Worm (Caenorhabditis elegans) whole organism, late embryonic: Measurements from ENCODE around the gene slc-25A21.

Experiments
- K02D7.2 ChIP-seq: sonication (generic microtip); optimal IDR thresholded peaks from 2 replicates; lab custom pipeline; 2017; ENCODE audit warnings: mild to moderate bottlenecking, missing genetic modification characterization, missing compliant biosample characterization
- K09A11.1 ChIP-seq: sonication (generic microtip); optimal IDR thresholded peaks from 2 replicates; lab custom pipeline; 2017; ENCODE audit warnings: antibody characterized with exemption, mild to moderate bottlenecking, missing genetic modification characterization, missing compliant biosample characterization; ENCODE audit not compliant: insufficient read depth
- ceh-2 ChIP-seq: sonication (generic microtip); optimal IDR thresholded peaks from 2 replicates; lab custom pipeline; 2016; ENCODE audit warnings: missing genotype, missing genetic modification characterization, missing compliant biosample characterization
- ceh-30 ChIP-seq: fragments of 150-350 bp; optimal IDR thresholded peaks from 2 replicates; lab custom pipeline; 2014; ENCODE audit warnings: missing biosample characterization, missing genetic modification characterization
- ceh-34 ChIP-seq: sonication (generic microtip); optimal IDR thresholded peaks from 2 replicates; lab custom pipeline; 2016; ENCODE audit warnings: mild to moderate bottlenecking, missing genetic modification characterization, missing compliant biosample characterization
- elt-2 ChIP-seq: sonication (generic microtip); optimal IDR thresholded peaks from 2 replicates; lab custom pipeline; 2016; ENCODE audit warnings: missing genetic modification reagents, missing genetic modification characterization, missing compliant biosample characterization
- hlh-30 ChIP-seq: sonication (generic microtip); optimal IDR thresholded peaks from 2 replicates; lab custom pipeline; 2017; ENCODE audit warnings: antibody characterized with exemption, missing genetic modification characterization, missing compliant biosample characterization; ENCODE audit not compliant: insufficient read depth
- hlh-6 ChIP-seq: sonication (generic microtip); optimal IDR thresholded peaks from 2 replicates; lab custom pipeline; 2016; ENCODE audit warnings: missing genotype, missing genetic modification characterization, missing compliant biosample characterization
- lim-6 ChIP-seq: sonication (generic microtip); optimal IDR thresholded peaks from 2 replicates; lab custom pipeline; 2016; ENCODE audit warnings: missing genetic modification characterization, missing compliant biosample characterization
- pha-4 ChIP-seq: fragments of 150-350 bp; optimal IDR thresholded peaks from 2 replicates; lab custom pipeline; 2018; ENCODE audit warnings: missing biosample characterization, missing genetic modification reagents, missing genetic modification characterization
- pqm-1 ChIP-seq: sonication (generic microtip); optimal IDR thresholded peaks from 2 replicates; lab custom pipeline; 2016; ENCODE audit warnings: missing genetic modification characterization, missing compliant biosample characterization
- sdc-2 ChIP-seq: sonication (generic microtip); optimal IDR thresholded peaks from 2 replicates; lab custom pipeline; 2016; ENCODE audit warnings: missing genotype, missing genetic modification characterization, missing compliant biosample characterization
- tbx-2 ChIP-seq: sonication (generic microtip); optimal IDR thresholded peaks from 2 replicates; lab custom pipeline; 2016; ENCODE audit warnings: missing genetic modification characterization, missing compliant biosample characterization
- unc-86 ChIP-seq: sonication (generic microtip); optimal IDR thresholded peaks from 2 replicates; lab custom pipeline; 2016; ENCODE audit warnings: missing genetic modification characterization, missing compliant biosample characterization

- TF ChIP-seq K02D7.2 (no peak), pqm-1 (tag; lab: Kevin White, UChicago) (no peak), hlh-30 (tag; lab: Kevin White, UChicago) (no peak), elt-2 (no peak), pha-4 (tag; lab: Kevin White, UChicago) (no peak), hlh-6 (no peak), lim-6 (tag; lab: Kevin White, UChicago) (no peak), unc-86 (tag; lab: Kevin White, UChicago) (no peak), ceh-30 (tag; lab: Kevin White, UChicago) (no peak), ceh-34 (no peak), ceh-2 (no peak), K09A11.1 (tag; lab: Kevin White, UChicago) (no peak), sdc-2 (no peak), tbx-2 (no peak)
These were observed 22.7 kb upstream of the slc-25A21 start for ce11 chrX:16166994-16167393.
